Worm (Caenorhabditis elegans): ENCODE results near the gene lgc-47.

DNA sequence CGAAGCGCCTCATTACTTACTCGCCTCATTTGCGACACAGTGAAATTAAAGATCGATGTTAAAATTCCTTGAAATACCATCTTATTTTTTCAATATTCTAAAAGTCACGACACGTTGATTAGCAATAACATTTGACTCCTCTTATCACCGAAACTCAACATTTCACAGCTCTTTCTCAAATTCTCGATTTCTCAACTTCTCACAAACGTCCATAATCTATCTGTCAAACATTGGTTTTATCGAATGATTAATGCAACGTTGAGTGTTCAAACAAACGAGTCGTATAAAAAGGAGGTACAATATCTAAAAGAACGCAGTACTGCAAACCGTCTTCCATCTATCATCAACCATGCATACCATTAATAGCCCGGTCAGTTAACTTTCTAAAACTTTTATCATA is 42.8 kb upstream of the lgc-47 start, which contains the start of gene lec-8:
- TF ChIP-seq blmp-1 (tag; optimal IDR thresholded peaks at IDR 0.05) (no peak), nhr-76 (tag; optimal IDR thresholded peaks at IDR 0.05) (no peak), egl-27 (tag; optimal IDR thresholded peaks at IDR 0.05) (no peak), lin-35 (GFP tag; optimal IDR thresholded peaks at IDR 0.05) (no peak), nhr-11 (tag; optimal IDR thresholded peaks at IDR 0.05) (no peak), ztf-11 (tag; optimal IDR thresholded peaks at IDR 0.05) (no peak), unc-62 (GFP tag; optimal IDR thresholded peaks at IDR 0.05) (no peak), lin-15B (tag; optimal IDR thresholded peaks at IDR 0.05) (no peak)

All from whole organism, L1 larva.